Worm (Caenorhabditis elegans) whole organism, mixed stage, embryonic: ENCODE measurements around the gene fbxa-66.

ENCODE experiments used
- M03D4.4 ChIP-seq: sonication (generic microtip); optimal IDR thresholded peaks from 2 replicates; lab custom pipeline; 2017; ENCODE audit warnings: mild to moderate bottlenecking, missing genetic modification characterization, missing compliant biosample characterization
- bed-3 ChIP-seq: fragments of 200-800 bp; sonication (Bioruptor generic); optimal IDR thresholded peaks from 3 replicates; lab custom pipeline; 2018; ENCODE audit warnings: mild to moderate bottlenecking, missing genetic modification characterization, moderate library complexity, missing compliant biosample characterization
- blmp-1 ChIP-seq: fragments of 150-350 bp; optimal IDR thresholded peaks from 2 replicates; lab custom pipeline; 2014; ENCODE audit warnings: missing biosample characterization, missing genetic modification characterization
- ceh-39 ChIP-seq: fragments of 150-350 bp; optimal IDR thresholded peaks from 2 replicates; lab custom pipeline; 2014; ENCODE audit warnings: missing biosample characterization, missing genetic modification characterization
- ceh-43 ChIP-seq: fragments of 200-800 bp; sonication (Bioruptor generic); optimal IDR thresholded peaks from 2 replicates; lab custom pipeline; 2018; ENCODE audit warnings: mild to moderate bottlenecking, missing genetic modification characterization, moderate library complexity, missing compliant biosample characterization
- ceh-83 ChIP-seq: fragments of 200-800 bp; sonication (Bioruptor generic); optimal IDR thresholded peaks from 2 replicates; lab custom pipeline; 2018; ENCODE audit warnings: mild to moderate bottlenecking, missing genetic modification characterization, missing compliant biosample characterization
- ces-1 ChIP-seq: fragments of 150-350 bp; optimal IDR thresholded peaks from 2 replicates; lab custom pipeline; 2014; ENCODE audit warnings: missing biosample characterization, missing genetic modification reagents, missing genetic modification characterization
- cnd-1 ChIP-seq: fragments of 200-800 bp; sonication (Bioruptor generic); optimal IDR thresholded peaks from 2 replicates; lab custom pipeline; 2018; ENCODE audit warnings: mild to moderate bottlenecking, missing genetic modification characterization, missing compliant biosample characterization
- drap-1 ChIP-seq: fragments of 200-800 bp; sonication (Bioruptor generic); optimal IDR thresholded peaks from 3 replicates; lab custom pipeline; 2018; ENCODE audit warnings: mild to moderate bottlenecking, missing genetic modification characterization, missing compliant biosample characterization
- elt-1 ChIP-seq: sonication (generic microtip); optimal IDR thresholded peaks from 2 replicates; lab custom pipeline; 2017; ENCODE audit warnings: missing genetic modification characterization, mild to moderate bottlenecking, missing compliant biosample characterization, antibody characterized with exemption, moderate library complexity, borderline replicate concordance; ENCODE audit not compliant: insufficient read depth
- elt-3 ChIP-seq: fragments of 150-350 bp; optimal IDR thresholded peaks from 2 replicates; lab custom pipeline; 2014; ENCODE audit warnings: missing biosample characterization, missing genetic modification characterization
- flh-1 ChIP-seq: fragments of 200-800 bp; sonication (Bioruptor generic); optimal IDR thresholded peaks from 2 replicates; lab custom pipeline; 2018; ENCODE audit warnings: mild to moderate bottlenecking, missing genetic modification characterization, moderate library complexity, missing compliant biosample characterization
- ham-2 ChIP-seq: fragments of 200-800 bp; sonication (Bioruptor generic); optimal IDR thresholded peaks from 2 replicates; lab custom pipeline; 2018; ENCODE audit warnings: mild to moderate bottlenecking, missing genetic modification characterization, missing compliant biosample characterization
- hlh-1 ChIP-seq: fragments of 150-350 bp; optimal IDR thresholded peaks from 2 replicates; lab custom pipeline; 2014; ENCODE audit warnings: missing biosample characterization, missing genetic modification reagents, missing genetic modification characterization
- lin-13 ChIP-seq: fragments of 150-350 bp; optimal IDR thresholded peaks from 2 replicates; lab custom pipeline; 2014; ENCODE audit warnings: missing biosample characterization, missing genetic modification characterization
- lin-32 ChIP-seq: fragments of 200-800 bp; sonication (Bioruptor generic); optimal IDR thresholded peaks from 2 replicates; lab custom pipeline; 2018; ENCODE audit warnings: mild to moderate bottlenecking, missing genetic modification characterization, missing compliant biosample characterization
- lsy-2 ChIP-seq: fragments of 150-350 bp; optimal IDR thresholded peaks from 2 replicates; lab custom pipeline; 2014; ENCODE audit warnings: missing biosample characterization, missing genetic modification characterization
- mab-5 ChIP-seq: fragments of 150-350 bp; optimal IDR thresholded peaks from 2 replicates; lab custom pipeline; 2014; ENCODE audit warnings: missing biosample characterization, missing genetic modification characterization
- mep-1 ChIP-seq: fragments of 150-350 bp; optimal IDR thresholded peaks from 2 replicates; lab custom pipeline; 2017; ENCODE audit warnings: missing biosample characterization, missing genetic modification reagents, missing genetic modification characterization, inconsistent platforms
- mls-2 ChIP-seq: sonication (generic microtip); optimal IDR thresholded peaks from 2 replicates; lab custom pipeline; 2016; ENCODE audit warnings: mild to moderate bottlenecking, missing genetic modification characterization, moderate library complexity, missing compliant biosample characterization
- nhr-12 ChIP-seq: fragments of 150-350 bp; optimal IDR thresholded peaks from 2 replicates; lab custom pipeline; 2014; ENCODE audit warnings: missing biosample characterization, missing genetic modification characterization
- nhr-2 ChIP-seq: fragments of 150-350 bp; optimal IDR thresholded peaks from 2 replicates; lab custom pipeline; 2014; ENCODE audit warnings: missing biosample characterization, missing genetic modification characterization
- nhr-237 ChIP-seq: fragments of 150-350 bp; optimal IDR thresholded peaks from 2 replicates; lab custom pipeline; 2014; ENCODE audit warnings: missing biosample characterization, missing genetic modification characterization
- nhr-28 ChIP-seq: fragments of 150-350 bp; optimal IDR thresholded peaks from 2 replicates; lab custom pipeline; 2014; ENCODE audit warnings: missing biosample characterization, missing genetic modification characterization
- nhr-76 ChIP-seq: sonication (generic microtip); optimal IDR thresholded peaks from 2 replicates; lab custom pipeline; 2017; ENCODE audit warnings: missing biosample characterization, missing genetic modification characterization
- pha-4 ChIP-seq: fragments of 150-350 bp; optimal IDR thresholded peaks from 2 replicates; lab custom pipeline; 2018; ENCODE audit warnings: missing biosample characterization, missing genetic modification reagents, missing genetic modification characterization
- sem-2 ChIP-seq: fragments of 200-800 bp; sonication (Bioruptor generic); optimal IDR thresholded peaks from 2 replicates; lab custom pipeline; 2018; ENCODE audit warnings: mild to moderate bottlenecking, missing genetic modification characterization, missing compliant biosample characterization
- snpc-4 ChIP-seq: fragments of 150-350 bp; optimal IDR thresholded peaks from 2 replicates; lab custom pipeline; 2014; ENCODE audit warnings: missing biosample characterization, missing genetic modification characterization
- sptf-1 ChIP-seq: sonication (generic microtip); optimal IDR thresholded peaks from 2 replicates; lab custom pipeline; 2017; ENCODE audit warnings: mild to moderate bottlenecking, missing genetic modification characterization, moderate library complexity, missing compliant biosample characterization
- tbx-8 ChIP-seq: fragments of 200-800 bp; sonication (Bioruptor generic); optimal IDR thresholded peaks from 2 replicates; lab custom pipeline; 2018; ENCODE audit warnings: mild to moderate bottlenecking, missing genetic modification characterization, moderate library complexity, missing compliant biosample characterization
- unc-120 ChIP-seq: sonication (generic microtip); optimal IDR thresholded peaks from 2 replicates; lab custom pipeline; 2017; ENCODE audit warnings: missing genetic modification characterization, missing compliant biosample characterization; ENCODE audit not compliant: poor library complexity, severe bottlenecking
- unc-39 ChIP-seq: fragments of 150-350 bp; optimal IDR thresholded peaks from 2 replicates; lab custom pipeline; 2014; ENCODE audit warnings: missing biosample characterization, missing genetic modification characterization
- unc-62 ChIP-seq: fragments of 150-350 bp; optimal IDR thresholded peaks from 2 replicates; lab custom pipeline; 2014; ENCODE audit warnings: missing biosample characterization, missing genetic modification reagents, missing genetic modification characterization
- zip-8 ChIP-seq: fragments of 150-350 bp; optimal IDR thresholded peaks from 2 replicates; lab custom pipeline; 2014; ENCODE audit warnings: missing biosample characterization, missing genetic modification characterization
- ztf-11 ChIP-seq: fragments of 150-350 bp; optimal IDR thresholded peaks from 2 replicates; lab custom pipeline; 2014; ENCODE audit warnings: missing biosample characterization, missing genetic modification characterization

The fbxa-66 gene

DNA sequence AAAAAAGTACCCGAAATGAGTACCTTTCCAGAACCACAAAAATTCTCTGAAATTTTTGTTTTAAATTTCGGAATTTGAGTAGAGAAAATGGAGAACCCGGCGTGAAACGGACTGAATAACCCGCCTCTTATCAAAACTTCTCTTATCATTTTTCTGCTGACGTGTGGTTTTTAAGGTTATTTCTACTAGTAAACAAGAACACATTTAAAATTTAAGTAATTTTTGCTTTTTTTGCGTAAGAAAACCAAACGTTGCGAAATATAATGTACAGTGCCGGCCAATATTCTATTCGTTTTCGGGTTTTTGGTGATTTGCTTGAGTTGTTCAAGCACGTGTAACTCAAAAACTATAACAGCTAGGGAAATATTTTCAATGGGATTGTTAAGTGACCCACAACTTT, 2.8 kb downstream of the fbxa-66 start:
- TF ChIP-seq pha-4 (tag; lab: Kevin White, UChicago) (no peak), flh-1 (GFP tag; lab: Kevin White, UChicago) (no peak), cnd-1 (tag; lab: Kevin White, UChicago) (no peak), nhr-237 (no peak), ces-1 (GFP tag; lab: Kevin White, UChicago) (no peak), hlh-1 (tag; lab: Kevin White, UChicago) (no peak), elt-3 (tag; lab: Kevin White, UChicago) (no peak), tbx-8 (no peak), bed-3 (no peak), ztf-11 (tag; lab: Kevin White, UChicago) (no peak)

DNA sequence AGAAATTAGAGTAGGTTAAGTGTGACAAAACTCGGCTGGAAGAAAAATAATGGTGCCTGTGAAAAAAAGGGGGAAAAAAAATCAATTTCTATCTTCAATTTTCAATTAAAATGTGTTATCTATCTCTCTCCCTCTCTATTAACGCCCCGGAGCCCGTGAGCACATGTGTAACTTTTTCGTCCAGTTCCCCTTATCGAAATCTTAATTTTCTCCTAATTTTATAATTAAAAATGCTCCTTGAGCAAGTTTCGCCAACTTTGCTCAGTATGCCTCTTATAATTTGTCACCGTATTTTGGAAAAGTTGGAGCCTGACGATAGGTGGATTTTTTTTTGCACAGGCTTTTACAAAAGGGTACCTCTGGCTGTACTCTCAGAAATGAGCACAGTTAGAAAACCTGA, 5.8 kb downstream of the fbxa-66 start, which contains the start of the genes fbxa-1 and Y54F10BM.20:
Gene fbxa-1 (minus strand): TSS at position 101 of the 400 bp plus-strand sequence.
Gene Y54F10BM.20 (plus strand): TSS at position 231 of the 400 bp plus-strand sequence.
- TF ChIP-seq drap-1: no peak
- TF ChIP-seq lin-13 (tag; lab: Kevin White, UChicago): no peak
- no peak for TF ChIP-seq ceh-39 (tag; lab: Kevin White, UChicago)

DNA sequence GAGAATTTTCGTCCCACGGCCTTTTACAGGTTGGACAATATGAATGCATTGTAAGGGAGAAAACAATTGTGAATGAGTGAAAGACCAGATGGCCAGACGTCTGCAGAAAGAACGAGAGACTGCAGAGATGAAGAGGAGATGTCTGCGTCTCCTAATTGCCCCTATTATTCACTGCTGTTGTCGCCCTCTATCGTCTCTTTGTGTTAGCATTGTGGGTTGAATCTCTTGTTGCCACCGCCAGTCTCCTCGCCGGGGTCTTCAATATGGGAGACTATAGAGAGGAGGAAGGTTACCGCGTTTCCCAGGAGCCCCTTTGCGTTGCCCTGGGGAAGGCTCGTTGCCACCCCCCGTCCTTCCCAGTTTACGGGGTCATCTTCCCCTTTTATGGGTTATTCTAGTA, 9.0 kb downstream of the fbxa-66 start, which contains the start of gene Y54F10BM.9:
Gene Y54F10BM.9 (minus strand): TSS at position 61 of the 400 bp plus-strand sequence.
- TF ChIP-seq flh-1 (GFP tag; lab: Kevin White, UChicago) (no peak), ceh-83 (GFP tag; lab: Kevin White, UChicago) (no peak), elt-1 (tag; lab: Kevin White, UChicago) (no peak), ceh-39 (tag; lab: Kevin White, UChicago) (no peak), tbx-8 (no peak), ceh-43 (GFP tag; lab: Kevin White, UChicago) (no peak), blmp-1 (no peak), zip-8 (tag; lab: Kevin White, UChicago) (no peak), unc-62 (GFP tag; lab: Kevin White, UChicago) (no peak), ces-1 (GFP tag; lab: Kevin White, UChicago) (peak; percentile 67), mls-2 (tag; lab: Kevin White, UChicago) (peak; percentile 18), M03D4.4 (tag; lab: Kevin White, UChicago) (no peak), cnd-1 (tag; lab: Kevin White, UChicago) (peak; percentile 88), pha-4 (tag; lab: Kevin White, UChicago) (peak; percentile 31), mep-1 (tag; lab: Kevin White, UChicago) (peak; percentile 36), nhr-237 (no peak), hlh-1 (tag; lab: Kevin White, UChicago) (no peak), mab-5 (tag; lab: Kevin White, UChicago) (no peak), lin-32 (GFP tag; lab: Kevin White, UChicago) (peak; percentile 76), bed-3 (no peak), lin-13 (tag; lab: Kevin White, UChicago) (peak; percentile 56), nhr-28 (tag; lab: Kevin White, UChicago) (no peak), snpc-4 (no peak), elt-3 (tag; lab: Kevin White, UChicago) (no peak), sptf-1 (no peak), ztf-11 (tag; lab: Kevin White, UChicago) (no peak), unc-120 (no peak), nhr-76 (tag; lab: Kevin White, UChicago) (no peak), nhr-12 (tag; lab: Kevin White, UChicago) (no peak), lsy-2 (tag; lab: Kevin White, UChicago) (peak; percentile 0), ham-2 (peak; percentile 30), unc-39 (tag; lab: Kevin White, UChicago) (peak; percentile 32), sem-2 (GFP tag; lab: Kevin White, UChicago) (no peak), drap-1 (no peak), nhr-2 (tag; lab: Kevin White, UChicago) (peak; percentile 25)

DNA sequence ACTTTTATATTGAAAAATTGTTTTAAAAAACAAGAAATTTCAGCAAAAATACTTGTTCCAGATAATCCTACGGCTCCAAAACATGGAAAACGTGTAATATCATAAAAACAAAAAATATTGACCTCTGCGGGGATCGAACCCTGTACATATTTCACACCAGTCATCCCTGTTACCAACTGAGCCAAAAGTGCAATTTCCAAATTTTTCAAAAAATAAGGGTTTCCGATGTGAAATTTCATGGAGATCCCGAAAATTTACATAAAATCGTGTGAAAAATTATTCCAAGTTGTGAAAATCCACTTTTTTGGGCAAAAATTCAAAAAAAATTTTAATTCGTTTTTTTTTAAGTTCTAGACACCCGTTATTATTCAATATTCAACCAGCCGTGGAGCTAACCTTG, 9.7 kb downstream of the fbxa-66 start:
- TF ChIP-seq lin-13 (tag; lab: Kevin White, UChicago) (no peak), nhr-76 (tag; lab: Kevin White, UChicago) (no peak), drap-1 (no peak), M03D4.4 (tag; lab: Kevin White, UChicago) (no peak), nhr-28 (tag; lab: Kevin White, UChicago) (no peak), nhr-237 (no peak), zip-8 (tag; lab: Kevin White, UChicago) (no peak), tbx-8 (no peak)
